Worm (Caenorhabditis elegans): ENCODE results near the gene ftn-1.
"Not testable (repeated sequence)": the region's sequence is repeated elsewhere in the genome, so short reads cannot be mapped to it uniquely, and the experiment has no call there.

ftn-1 gene

DNA sequence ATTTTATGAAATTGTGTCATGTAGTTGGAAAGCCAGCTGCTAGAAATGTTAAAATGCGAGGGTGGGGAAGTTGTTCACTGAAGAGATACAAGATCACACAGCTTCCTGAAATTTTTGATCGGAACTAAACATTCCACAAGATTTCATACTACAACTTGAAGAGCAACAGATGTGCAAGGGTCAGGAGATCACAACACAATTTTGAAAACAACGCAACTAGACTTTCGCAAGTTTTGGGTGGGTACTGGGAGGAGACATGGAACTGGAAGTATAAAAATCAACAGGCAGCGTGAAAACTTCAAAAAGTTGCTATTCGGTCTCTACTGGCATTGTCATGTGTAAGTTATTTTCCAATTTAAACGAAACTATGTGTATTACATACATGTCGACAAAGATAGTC, 4.4 kb upstream of the ftn-1 start, which contains the start of gene F19F10.3:
TSS of gene F19F10.3 (plus strand) at position 301 of the 400 bp plus-strand sequence.
- TF ChIP-seq ahr-1 (tag; optimal IDR thresholded peaks at IDR 0.05) = no peak
- TF ChIP-seq ceh-18 (tag; optimal IDR thresholded peaks at IDR 0.05) = no peak
- no peak for TF ChIP-seq pax-1 (tag; optimal IDR thresholded peaks at IDR 0.05)
- TF ChIP-seq mec-3 (tag; optimal IDR thresholded peaks at IDR 0.05; ENCODE audit: borderline replicate concordance) = no peak
- no peak for TF ChIP-seq ceh-24 (tag; optimal IDR thresholded peaks at IDR 0.05)
- TF ChIP-seq ceh-14 (tag; optimal IDR thresholded peaks at IDR 0.05) = no peak

DNA sequence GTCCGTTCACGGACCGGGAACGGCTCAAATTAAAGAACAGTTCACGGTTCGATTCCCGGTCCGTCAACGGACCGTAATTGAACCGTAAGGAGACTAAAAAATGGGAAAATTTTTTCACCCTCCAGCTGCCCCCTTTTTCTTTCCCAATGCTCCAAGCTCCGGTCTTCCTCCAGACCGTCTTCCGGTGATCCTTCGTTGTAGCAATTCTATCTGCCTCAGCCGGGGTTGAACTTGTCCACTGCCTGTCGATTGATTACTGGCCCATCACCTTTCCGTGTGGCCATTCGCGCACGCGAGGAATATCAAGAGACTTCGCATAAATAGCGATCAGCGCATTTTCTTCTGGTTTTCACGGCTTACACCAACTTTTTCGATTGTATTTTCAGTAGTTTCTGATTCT, 1.1 kb upstream of the ftn-1 start:
- TF ChIP-seq unc-3 (GFP tag; conservative IDR thresholded peaks at IDR 0.05) (0 out of 2 replicates have a peak, but pooled peaks have one; percentile 25), che-1 (tag; optimal IDR thresholded peaks at IDR 0.05) (peak; percentile 15)
- TF ChIP-seq unc-3 (tag; optimal IDR thresholded peaks at IDR 0.05) = not testable (repeated sequence)

DNA sequence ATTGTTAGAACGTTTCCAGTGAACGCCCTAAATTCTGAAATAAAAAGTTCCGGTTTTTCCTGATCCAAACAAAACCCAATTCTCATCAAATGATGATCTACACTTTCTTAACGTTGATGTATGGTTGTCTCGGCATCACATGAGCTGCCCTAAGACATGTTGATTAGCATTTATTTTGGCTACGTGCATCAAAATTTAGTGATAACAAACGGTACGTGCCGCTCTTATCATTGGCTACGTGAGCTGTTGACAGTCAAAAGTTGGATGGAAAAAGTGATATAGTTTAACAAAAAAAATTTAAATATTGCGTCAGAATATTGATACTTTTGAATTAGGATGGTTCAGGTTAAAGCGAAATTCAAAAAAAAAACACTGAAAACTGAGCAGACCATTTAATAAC, 638 bp upstream of the ftn-1 start:
- TF ChIP-seq elt-2 (tag; optimal IDR thresholded peaks at IDR 0.05) (peak; percentile 72), elt-4 (tag; optimal IDR thresholded peaks at IDR 0.05) (no peak), syd-9 (tag; optimal IDR thresholded peaks at IDR 0.05) (no peak), K02D7.2 (tag; optimal IDR thresholded peaks at IDR 0.05) (no peak)

DNA sequence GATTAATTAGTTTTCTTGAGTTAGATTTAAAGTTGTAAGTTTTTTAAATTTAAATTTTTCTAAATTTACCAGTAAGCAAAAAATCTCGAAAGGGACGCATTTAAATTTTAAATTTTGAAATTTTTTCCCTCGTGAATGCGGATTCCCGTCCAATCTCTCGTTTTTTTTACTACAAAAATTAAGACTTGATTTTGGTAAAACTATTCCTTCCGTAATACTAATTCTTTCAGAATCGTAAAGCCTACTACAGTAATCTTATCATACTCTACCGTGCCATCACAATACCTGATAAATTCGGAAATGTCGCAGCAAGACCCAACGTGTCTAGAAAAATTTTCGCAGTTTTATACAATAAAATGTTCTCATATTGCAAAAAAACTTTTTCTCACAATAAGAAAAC, 2.2 kb downstream of the ftn-1 start, which contains the start of the genes C54F6.19 and nhx-3:
TSS of gene C54F6.19 (plus strand) at position 301 of the 400 bp plus-strand sequence.
TSS of gene nhx-3 (minus strand) at position 337 of the 400 bp plus-strand sequence.
- TF ChIP-seq nhr-232 (tag; optimal IDR thresholded peaks at IDR 0.05) (no peak), ets-4 (tag; optimal IDR thresholded peaks at IDR 0.05) (no peak), ceh-48 (tag; optimal IDR thresholded peaks at IDR 0.05) (no peak), sox-4 (tag; optimal IDR thresholded peaks at IDR 0.05) (no peak)

DNA sequence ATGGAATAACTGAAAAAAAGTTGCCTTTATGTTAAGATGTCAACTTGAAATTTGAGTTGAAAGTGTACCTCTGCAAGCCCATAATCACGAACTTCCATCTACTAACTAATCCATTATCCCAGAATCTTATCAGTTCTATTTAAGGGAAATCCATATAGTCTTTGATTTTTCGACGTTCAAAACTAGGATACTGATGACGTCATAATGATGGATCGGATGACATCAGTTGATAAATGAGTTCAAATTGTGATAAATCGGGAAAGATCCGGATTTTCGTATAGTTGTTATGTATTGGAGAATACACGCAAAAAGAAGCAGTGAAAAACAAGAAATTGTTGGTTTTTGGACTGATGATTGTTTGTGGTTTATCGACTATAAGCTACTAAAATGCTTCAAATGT, 3.7 kb downstream of the ftn-1 start:
- no peak for TF ChIP-seq sox-2 (GFP tag; IDR thresholded peaks at IDR 0.05)
- no peak for TF ChIP-seq npax-4 (tag; optimal IDR thresholded peaks at IDR 0.05)
- TF ChIP-seq ceh-6 (GFP tag; optimal IDR thresholded peaks at IDR 0.05) = no peak
- TF ChIP-seq F13H6.1 (tag; optimal IDR thresholded peaks at IDR 0.05) = no peak
- TF ChIP-seq ttx-3 (tag; optimal IDR thresholded peaks at IDR 0.05) = no peak
- no peak for TF ChIP-seq unc-55 (GFP tag; optimal IDR thresholded peaks at IDR 0.05)
- TF ChIP-seq ama-1 (optimal IDR thresholded peaks at IDR 0.05) = no peak
- no peak for TF ChIP-seq pat-9 (tag; optimal IDR thresholded peaks at IDR 0.05)
- TF ChIP-seq ceh-24 (tag; optimal IDR thresholded peaks at IDR 0.05) = no peak
- TF ChIP-seq ceh-45 (GFP tag; IDR thresholded peaks at IDR 0.05) = no peak
- TF ChIP-seq sox-4 (tag; optimal IDR thresholded peaks at IDR 0.05) = no peak
- TF ChIP-seq pha-2 (tag; optimal IDR thresholded peaks at IDR 0.05) = no peak
- no peak for TF ChIP-seq K09A11.1 (tag; optimal IDR thresholded peaks at IDR 0.05; ENCODE audit: insufficient read depth)
- no peak for TF ChIP-seq ets-4 (tag; optimal IDR thresholded peaks at IDR 0.05)
- no peak for TF ChIP-seq madf-2 (tag; optimal IDR thresholded peaks at IDR 0.05)
- no peak for TF ChIP-seq che-1 (tag; optimal IDR thresholded peaks at IDR 0.05)
- TF ChIP-seq ceh-2 (tag; optimal IDR thresholded peaks at IDR 0.05) = no peak
- no peak for TF ChIP-seq ceh-34 (tag; optimal IDR thresholded peaks at IDR 0.05)
- TF ChIP-seq ceh-9 (tag; optimal IDR thresholded peaks at IDR 0.05) = no peak
- no peak for TF ChIP-seq ceh-22 (tag; optimal IDR thresholded peaks at IDR 0.05)

DNA sequence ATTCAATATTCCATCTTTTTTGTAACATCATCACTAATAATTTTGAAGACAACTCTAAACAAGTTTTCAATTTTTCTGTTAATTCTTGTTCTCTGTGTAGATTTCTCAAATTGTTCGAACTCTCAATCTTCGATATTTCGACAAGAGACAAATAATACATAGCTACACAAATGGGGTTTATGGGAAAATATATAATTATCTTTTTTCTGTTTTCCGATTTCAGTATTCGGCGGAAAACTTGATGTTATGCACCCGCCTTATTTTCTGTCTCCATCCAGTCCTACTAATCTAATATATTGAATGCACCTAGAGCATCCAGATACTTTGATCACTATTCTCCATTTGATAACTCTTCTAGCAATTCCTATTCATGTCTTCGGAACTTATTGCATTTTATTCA, 8.4 kb downstream of the ftn-1 start, which contains the start of gene srh-268:
TSS of gene srh-268 (plus strand) at position 301 of the 400 bp plus-strand sequence.
- no peak for TF ChIP-seq unc-42 (tag; optimal IDR thresholded peaks at IDR 0.05)
- no peak for TF ChIP-seq unc-55 (GFP tag; optimal IDR thresholded peaks at IDR 0.05)
- TF ChIP-seq ahr-1 (tag; optimal IDR thresholded peaks at IDR 0.05) = no peak
- no peak for TF ChIP-seq ceh-18 (tag; optimal IDR thresholded peaks at IDR 0.05)
- no peak for TF ChIP-seq K09A11.1 (tag; optimal IDR thresholded peaks at IDR 0.05; ENCODE audit: insufficient read depth)
- TF ChIP-seq ceh-19 (GFP tag; optimal IDR thresholded peaks at IDR 0.05) = no peak
- TF ChIP-seq T23F11.4 (GFP tag; optimal IDR thresholded peaks at IDR 0.05) = no peak
- TF ChIP-seq lim-6 (tag; optimal IDR thresholded peaks at IDR 0.05) = no peak
- TF ChIP-seq fkh-10 (GFP tag; optimal IDR thresholded peaks at IDR 0.05) = no peak
- TF ChIP-seq tbx-2 (tag; optimal IDR thresholded peaks at IDR 0.05) = no peak
- TF ChIP-seq fkh-6 (tag; optimal IDR thresholded peaks at IDR 0.05) = no peak
- no peak for TF ChIP-seq ceh-45 (GFP tag; IDR thresholded peaks at IDR 0.05)
- TF ChIP-seq eyg-1 (tag; optimal IDR thresholded peaks at IDR 0.05) = no peak
- TF ChIP-seq sdc-2 (tag; optimal IDR thresholded peaks at IDR 0.05) = no peak
- no peak for TF ChIP-seq ceh-9 (tag; optimal IDR thresholded peaks at IDR 0.05)
- TF ChIP-seq Y22D7AL.16 (tag; optimal IDR thresholded peaks at IDR 0.05) = no peak
- no peak for TF ChIP-seq F13H6.1 (tag; optimal IDR thresholded peaks at IDR 0.05)
- TF ChIP-seq mec-3 (tag; optimal IDR thresholded peaks at IDR 0.05; ENCODE audit: borderline replicate concordance) = no peak
- no peak for TF ChIP-seq gmeb-2 (tag; optimal IDR thresholded peaks at IDR 0.05)
- no peak for TF ChIP-seq unc-3 (GFP tag; conservative IDR thresholded peaks at IDR 0.05)
- no peak for TF ChIP-seq unc-3 (tag; optimal IDR thresholded peaks at IDR 0.05)

All from whole organism, late embryonic.